Worm (Caenorhabditis elegans) whole organism, L3 larva: ENCODE data around the gene paqr-3.

Source experiments
- ZK546.5 ChIP-seq: sonication (generic microtip); optimal IDR thresholded peaks from 2 replicates; lab custom pipeline; 2017; ENCODE audit warnings: missing biosample characterization, missing genetic modification characterization
- elt-2 ChIP-seq: sonication (generic microtip); optimal IDR thresholded peaks from 2 replicates; lab custom pipeline; 2016; ENCODE audit warnings: missing genetic modification reagents, mild to moderate bottlenecking, missing genetic modification characterization, missing compliant biosample characterization
- fos-1 ChIP-seq: fragments of 150-350 bp; optimal IDR thresholded peaks from 2 replicates; lab custom pipeline; 2014; ENCODE audit warnings: missing biosample characterization, missing genetic modification characterization
- nhr-67 ChIP-seq: fragments of 150-350 bp; optimal IDR thresholded peaks from 2 replicates; lab custom pipeline; 2014; ENCODE audit warnings: missing biosample characterization, missing genetic modification characterization
- sea-2 ChIP-seq: fragments of 150-350 bp; sonication (generic microtip); optimal IDR thresholded peaks from 4 replicates; lab custom pipeline; 2014; ENCODE audit warnings: missing biosample characterization, missing genetic modification reagents, missing genetic modification characterization
- unc-39 ChIP-seq: sonication (generic microtip); optimal IDR thresholded peaks from 4 replicates; lab custom pipeline; 2017; ENCODE audit warnings: missing biosample characterization, missing genetic modification characterization
- zag-1 ChIP-seq: fragments of 150-350 bp; optimal IDR thresholded peaks from 2 replicates; lab custom pipeline; 2014; ENCODE audit warnings: missing biosample characterization, missing genetic modification characterization

DNA sequence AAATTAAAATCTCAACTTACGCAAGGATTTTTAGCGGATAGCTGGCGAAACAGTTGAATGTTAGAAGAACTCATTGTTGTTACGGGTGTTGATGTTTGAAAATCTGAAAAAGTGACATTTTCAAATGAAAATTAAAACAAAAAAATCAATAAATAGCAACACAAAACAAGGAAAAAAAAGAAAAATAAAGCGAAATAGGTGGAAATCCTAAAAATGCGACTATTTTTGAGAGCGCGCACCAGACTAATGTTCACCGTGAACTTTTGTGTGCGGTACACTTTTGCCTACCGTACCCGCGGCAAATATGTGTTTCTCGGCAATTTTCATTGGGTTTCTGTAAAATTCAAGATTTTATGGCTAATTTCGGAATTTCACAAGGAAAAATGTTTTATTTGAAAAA, 33.6 kb upstream of the paqr-3 start, which contains the start of gene F55B11.6:
- TF ChIP-seq nhr-67 (tag; lab: Kevin White, UChicago) (no peak), ZK546.5 (tag; lab: Kevin White, UChicago) (no peak), zag-1 (tag; lab: Kevin White, UChicago) (no peak), fos-1 (tag; lab: Kevin White, UChicago) (no peak), sea-2 (no peak), unc-39 (no peak), elt-2 (no peak)
